Fruit fly (Drosophila melanogaster) whole organism, adult: ENCODE measurements around the gene CG33965.

ENCODE experiments used
- CG1620 ChIP-seq: fragments of 200-800 bp; sonication (Bioruptor generic); optimal IDR thresholded peaks from 2 replicates; lab custom pipeline; 2016; ENCODE audit warnings: missing biosample characterization, missing genetic modification characterization
- CG33017 ChIP-seq: fragments of 200-800 bp; sonication (Bioruptor generic); optimal IDR thresholded peaks from 2 replicates; lab custom pipeline; 2018; ENCODE audit warnings: missing biosample characterization, mild to moderate bottlenecking, missing genetic modification characterization, moderate library complexity
- CG7101 ChIP-seq: fragments of 200-800 bp; sonication (Bioruptor generic); optimal IDR thresholded peaks from 2 replicates; lab custom pipeline; 2018; ENCODE audit warnings: missing biosample characterization, mild to moderate bottlenecking, missing genetic modification characterization, moderate library complexity
- Crg-1 ChIP-seq: fragments of 200-800 bp; sonication (Bioruptor generic); optimal IDR thresholded peaks from 2 replicates; lab custom pipeline; 2016; ENCODE audit warnings: missing biosample characterization, missing genetic modification characterization
- Mnt ChIP-seq: fragments of 200-800 bp; sonication (Bioruptor generic); optimal IDR thresholded peaks from 2 replicates; lab custom pipeline; 2016; ENCODE audit warnings: missing biosample characterization, mild to moderate bottlenecking, missing genetic modification characterization
- ovo ChIP-seq: fragments of 200-800 bp; sonication (Bioruptor generic); optimal IDR thresholded peaks from 2 replicates; lab custom pipeline; 2016; ENCODE audit warnings: missing biosample characterization, missing genetic modification characterization
- tj ChIP-seq: fragments of 200-800 bp; sonication (Bioruptor generic); optimal IDR thresholded peaks from 3 replicates; lab custom pipeline; 2017; ENCODE audit warnings: missing biosample characterization, mild to moderate bottlenecking, missing genetic modification characterization, moderate library complexity
- toe ChIP-seq: fragments of 200-800 bp; sonication (Bioruptor generic); optimal IDR thresholded peaks from 2 replicates; lab custom pipeline; 2016; ENCODE audit warnings: missing biosample characterization, missing genetic modification characterization

dm6 chr3L:1183467-1183866 lies 49.2 kb upstream of the CG33965 start:
- TF ChIP-seq ovo (GFP tag; lab: Kevin White, UChicago) (no peak), Mnt (no peak), Crg-1 (GFP tag; lab: Kevin White, UChicago) (no peak), CG33017 (tag; lab: Kevin White, UChicago) (no peak), tj (GFP tag; lab: Kevin White, UChicago) (no peak), CG1620 (GFP tag; lab: Kevin White, UChicago) (no peak), toe (GFP tag; lab: Kevin White, UChicago) (no peak), CG7101 (tag; lab: Kevin White, UChicago) (no peak)
